Comparison of ENCODE assay signal across 3 fruit fly cellular contexts in genomic region chrX:7967848-7968143, dm6.
TF ChIP-seq lines count a peak whose summit lies in the region.

No protein-coding gene starts in this region.

- TF ChIP-seq CTCF in whole organism, embryonic (GFP tag; optimal IDR thresholded peaks at IDR 0.05; lab: Kevin White, UChicago): no peak

TF ChIP-seq in whole organism, adult, 20 proteins besides CTCF, POLR2A, EP300 and RAD21:
- TF ChIP-seq cic (GFP tag; optimal IDR thresholded peaks at IDR 0.05; lab: Kevin White, UChicago) (no peak), tj (GFP tag; optimal IDR thresholded peaks at IDR 0.05; lab: Kevin White, UChicago) (peak; percentile 22), pad (GFP tag; optimal IDR thresholded peaks at IDR 0.05; lab: Kevin White, UChicago) (no peak), Mnt (GFP tag; optimal IDR thresholded peaks at IDR 0.05; lab: Kevin White, UChicago) (peak; percentile 1)

TF ChIP-seq in whole organism, embryonic, 481 proteins besides CTCF, POLR2A, EP300 and RAD21:
- TF ChIP-seq Trl (optimal IDR thresholded peaks at IDR 0.05; lab: Kevin White, UChicago) (peak in 1 of 2 experiments; percentile 40), Trl (GFP tag; optimal IDR thresholded peaks at IDR 0.05; lab: Kevin White, UChicago) (no peak), CG4360 (GFP tag; IDR thresholded peaks at IDR 0.05; lab: Robert Waterston, UW) (peak; percentile 65; the same call in 1 of the 2 replicates), ttk (GFP tag; IDR thresholded peaks at IDR 0.05; lab: Robert Waterston, UW) (0 out of 2 replicates have a peak, but pooled peaks have one; percentile 1), Pdp1 (GFP tag; optimal IDR thresholded peaks at IDR 0.05; lab: Kevin White, UChicago) (peak in 1 of 2 experiments; percentile 52), HLH4C (GFP tag; IDR thresholded peaks at IDR 0.05; lab: Robert Waterston, UW; ENCODE audit: partially characterized antibody) (no peak), dpn (GFP tag; optimal IDR thresholded peaks at IDR 0.05; lab: Kevin White, UChicago) (no peak), klu (GFP tag; IDR thresholded peaks at IDR 0.05; lab: Robert Waterston, UW) (no peak), nom (GFP tag; optimal IDR thresholded peaks at IDR 0.05; lab: Kevin White, UChicago) (peak; percentile 6), Hey (tag; optimal IDR thresholded peaks at IDR 0.05; lab: Kevin White, UChicago) (no peak), chinmo (GFP tag; IDR thresholded peaks at IDR 0.05; lab: Robert Waterston, UW; ENCODE audit: partially characterized antibody) (0 out of 4 replicates have a peak, but pooled peaks have one; percentile 60), pros (GFP tag; optimal IDR thresholded peaks at IDR 0.05; lab: Kevin White, UChicago) (peak; percentile 60), CG15479 (GFP tag; optimal IDR thresholded peaks at IDR 0.05; lab: Kevin White, UChicago) (peak; percentile 52)

TF ChIP-seq in whole organism, prepupa, 60 proteins besides CTCF, POLR2A, EP300 and RAD21:
- TF ChIP-seq CG10631 (GFP tag; optimal IDR thresholded peaks at IDR 0.05; lab: Kevin White, UChicago): no peak
- TF ChIP-seq dsx (GFP tag; optimal IDR thresholded peaks at IDR 0.05; lab: Kevin White, UChicago; ENCODE audit: poor library complexity, severe bottlenecking): peak; percentile 14
- no peak for TF ChIP-seq achi (GFP tag; optimal IDR thresholded peaks at IDR 0.05; lab: Kevin White, UChicago)
- TF ChIP-seq ss (GFP tag; optimal IDR thresholded peaks at IDR 0.05; lab: Kevin White, UChicago): peak in 1 of 2 experiments; percentile 56
- TF ChIP-seq Sox14 (GFP tag; optimal IDR thresholded peaks at IDR 0.05; lab: Kevin White, UChicago): peak; percentile 28
- 0 out of 3 replicates have a peak, but pooled peaks have one; percentile 9 for TF ChIP-seq CG8119 (GFP tag; IDR thresholded peaks at IDR 0.05; lab: Robert Waterston, UW)
- no peak for TF ChIP-seq net (GFP tag; optimal IDR thresholded peaks at IDR 0.05; lab: Kevin White, UChicago)
- TF ChIP-seq CG9139 (GFP tag; optimal IDR thresholded peaks at IDR 0.05; lab: Kevin White, UChicago): peak; percentile 10
